Fruit fly (Drosophila melanogaster) whole organism: ENCODE results near the gene CG43219.

Source experiments
- CG8478 ChIP-seq: fragments of >200 bp; optimal IDR thresholded peaks from 2 replicates; lab custom pipeline; 2018; ENCODE audit warnings: inconsistent platforms
- EcR ChIP-seq, 2 experiments: fragments of >200 bp; optimal IDR thresholded peaks; 2 replicates each; lab custom pipeline; 2017; ENCODE audit warnings: missing biosample characterization in 2 of 2, missing genetic modification characterization in 2 of 2, missing genetic modification reagents in 2 of 2
- pan ChIP-seq: fragments of >200 bp; optimal IDR thresholded peaks from 2 replicates; lab custom pipeline; 2017
- psq ChIP-seq: fragments of >200 bp; optimal IDR thresholded peaks from 2 replicates; lab custom pipeline; 2017
- usp ChIP-seq: fragments of >200 bp; optimal IDR thresholded peaks from 2 replicates; lab custom pipeline; 2017; ENCODE audit warnings: missing biosample characterization, missing genetic modification characterization, mixed read lengths

dm6 chr3L:21224701-21225223 lies 4.6 kb downstream of the CG43219 start:
- TF ChIP-seq CG8478 (lab: Kevin White, UChicago) = no peak
- TF ChIP-seq EcR (GFP tag; optimal IDR thresholded peaks at IDR 0.05; lab: Kevin White, UChicago) = peak; percentile 85 to 99
- no peak for TF ChIP-seq pan (lab: Kevin White, UChicago)
- TF ChIP-seq psq = no peak
- no peak for TF ChIP-seq usp (GFP tag; lab: Kevin White, UChicago)
